Fruit fly (Drosophila melanogaster) whole organism, prepupa: Measurements from ENCODE around the gene Obp99c.
A peak's percentile ranks its signal among the peaks of the same experiment; 100 is the strongest.

Experiments
- Blimp-1 ChIP-seq: fragments of 200-800 bp; sonication (Bioruptor generic); optimal IDR thresholded peaks from 3 replicates; lab custom pipeline; 2017; ENCODE audit warnings: missing biosample characterization, missing genetic modification characterization, mild to moderate bottlenecking, moderate library complexity, missing genetic modification reagents
- CG10631 ChIP-seq: fragments of 200-800 bp; sonication (Bioruptor generic); optimal IDR thresholded peaks from 2 replicates; lab custom pipeline; 2016; ENCODE audit warnings: missing biosample characterization, missing genetic modification characterization
- CG10669 ChIP-seq: fragments of 200-800 bp; sonication (Bioruptor generic); optimal IDR thresholded peaks from 3 replicates; lab custom pipeline; 2018; ENCODE audit warnings: missing biosample characterization, mild to moderate bottlenecking, missing genetic modification characterization, moderate library complexity
- CG11294 ChIP-seq: fragments of 200-800 bp; sonication (Bioruptor generic); IDR thresholded peaks from 2 replicates; pipeline ENCODE4 v1.3.6; 2022; ENCODE audit warnings: missing biosample characterization, missing genetic modification characterization
- CG11762 ChIP-seq: fragments of 200-800 bp; sonication (Bioruptor generic); optimal IDR thresholded peaks from 3 replicates; lab custom pipeline; 2016; ENCODE audit warnings: missing biosample characterization, missing genetic modification characterization; ENCODE audit not compliant: insufficient read depth
- CG15336 ChIP-seq: fragments of 200-800 bp; sonication (Bioruptor generic); IDR thresholded peaks from 2 replicates; pipeline ENCODE4 v1.3.6; 2022; ENCODE audit warnings: missing biosample characterization, missing genetic modification characterization
- CG1621 ChIP-seq: fragments of 200-800 bp; sonication (Bioruptor generic); optimal IDR thresholded peaks from 3 replicates; lab custom pipeline; 2018; ENCODE audit warnings: missing biosample characterization, mild to moderate bottlenecking, missing genetic modification characterization
- CG16779 ChIP-seq: fragments of 200-800 bp; sonication (Bioruptor generic); optimal IDR thresholded peaks from 3 replicates; lab custom pipeline; 2017; ENCODE audit warnings: missing biosample characterization, mild to moderate bottlenecking, missing genetic modification characterization
- CG3032 ChIP-seq: fragments of 200-800 bp; optimal IDR thresholded peaks from 2 replicates; lab custom pipeline; 2019; ENCODE audit warnings: missing biosample characterization, mild to moderate bottlenecking, missing genetic modification characterization, moderate library complexity
- CG31627 ChIP-seq: fragments of 200-800 bp; sonication (Bioruptor generic); optimal IDR thresholded peaks from 3 replicates; lab custom pipeline; 2016; ENCODE audit warnings: missing biosample characterization, missing genetic modification characterization
- CG3919 ChIP-seq: fragments of 200-800 bp; sonication (Bioruptor generic); optimal IDR thresholded peaks from 3 replicates; lab custom pipeline; 2016; ENCODE audit warnings: missing biosample characterization, missing genetic modification characterization
- CG4318 ChIP-seq: fragments of 200-800 bp; sonication (Bioruptor generic); optimal IDR thresholded peaks from 3 replicates; lab custom pipeline; 2017; ENCODE audit warnings: missing biosample characterization, mild to moderate bottlenecking, missing genetic modification characterization
- CG6163 ChIP-seq: fragments of 200-800 bp; sonication (Bioruptor generic); IDR thresholded peaks from 3 replicates; pipeline ENCODE4 v1.3.6; 2022; ENCODE audit warnings: missing biosample characterization, missing genetic modification characterization
- CG6276 ChIP-seq: fragments of 200-800 bp; sonication (Bioruptor generic); optimal IDR thresholded peaks from 2 replicates; lab custom pipeline; 2017; ENCODE audit warnings: missing biosample characterization, mild to moderate bottlenecking, missing genetic modification characterization
- CG6792 ChIP-seq: fragments of 200-800 bp; sonication (Bioruptor generic); optimal IDR thresholded peaks from 3 replicates; lab custom pipeline; 2016; ENCODE audit warnings: missing biosample characterization, missing genetic modification characterization
- CG6808 ChIP-seq: fragments of 200-800 bp; sonication (Bioruptor generic); optimal IDR thresholded peaks from 3 replicates; lab custom pipeline; 2017; ENCODE audit warnings: missing biosample characterization, missing genetic modification characterization, mild to moderate bottlenecking, moderate library complexity, missing genetic modification reagents
- CG6854 ChIP-seq: fragments of 200-800 bp; sonication (Bioruptor generic); optimal IDR thresholded peaks from 2 replicates; lab custom pipeline; 2017; ENCODE audit warnings: missing biosample characterization, mild to moderate bottlenecking, missing genetic modification characterization
- CG7368 ChIP-seq: fragments of 200-800 bp; sonication (Bioruptor generic); optimal IDR thresholded peaks from 3 replicates; lab custom pipeline; 2016; ENCODE audit warnings: missing biosample characterization, missing genetic modification characterization
- CG8119 ChIP-seq: fragments of 200-800 bp; sonication (Bioruptor generic); IDR thresholded peaks from 3 replicates; pipeline ENCODE4 v1.3.6; 2022; ENCODE audit warnings: missing biosample characterization, missing genetic modification characterization
- CG9139 ChIP-seq: fragments of 200-800 bp; sonication (Bioruptor generic); optimal IDR thresholded peaks from 3 replicates; lab custom pipeline; 2017; ENCODE audit warnings: missing biosample characterization, mild to moderate bottlenecking, missing genetic modification characterization
- Eip75B ChIP-seq: fragments of 200-800 bp; sonication (Bioruptor generic); optimal IDR thresholded peaks from 3 replicates; lab custom pipeline; 2016; ENCODE audit warnings: missing biosample characterization, missing genetic modification characterization
- Eip78C ChIP-seq: fragments of 200-800 bp; sonication (Bioruptor generic); peaks from one replicate; lab custom pipeline; 2016; ENCODE audit warnings: missing biosample characterization, missing genetic modification characterization
- Eip93F ChIP-seq: fragments of 200-800 bp; sonication (Bioruptor generic); optimal IDR thresholded peaks from 2 replicates; lab custom pipeline; 2016; ENCODE audit warnings: missing biosample characterization, mild to moderate bottlenecking, missing genetic modification characterization
- Ets96B ChIP-seq: fragments of 200-800 bp; optimal IDR thresholded peaks from 2 replicates; lab custom pipeline; 2019; ENCODE audit warnings: missing biosample characterization, mild to moderate bottlenecking, missing genetic modification characterization, moderate library complexity
- Gug ChIP-seq: fragments of 200-800 bp; sonication (Bioruptor generic); IDR thresholded peaks from 2 replicates; pipeline ENCODE4 v1.3.6; 2022; ENCODE audit warnings: missing biosample characterization, missing genetic modification characterization
- Hr39 ChIP-seq: fragments of 200-800 bp; sonication (Bioruptor generic); optimal IDR thresholded peaks from 2 replicates; lab custom pipeline; 2016; ENCODE audit warnings: missing biosample characterization, missing genetic modification characterization
- Lpt ChIP-seq: fragments of 200-800 bp; sonication (Bioruptor generic); optimal IDR thresholded peaks from 3 replicates; lab custom pipeline; 2016; ENCODE audit warnings: missing biosample characterization, missing genetic modification characterization
- Met ChIP-seq: fragments of 200-800 bp; sonication (Bioruptor generic); optimal IDR thresholded peaks from 3 replicates; lab custom pipeline; 2016; ENCODE audit warnings: missing biosample characterization, missing genetic modification characterization
- Smox ChIP-seq: fragments of 200-800 bp; sonication (Bioruptor generic); optimal IDR thresholded peaks from 3 replicates; lab custom pipeline; 2016; ENCODE audit warnings: missing biosample characterization, missing genetic modification characterization
- Sox102F ChIP-seq: fragments of 200-800 bp; sonication (Bioruptor generic); optimal IDR thresholded peaks from 2 replicates; lab custom pipeline; 2016; ENCODE audit warnings: missing biosample characterization, mild to moderate bottlenecking, missing genetic modification characterization
- Sox14 ChIP-seq: fragments of 200-800 bp; sonication (Bioruptor generic); optimal IDR thresholded peaks from 3 replicates; lab custom pipeline; 2016; ENCODE audit warnings: missing biosample characterization, missing genetic modification characterization
- achi ChIP-seq: fragments of 200-800 bp; sonication (Bioruptor generic); optimal IDR thresholded peaks from 3 replicates; lab custom pipeline; 2016; ENCODE audit warnings: missing biosample characterization, missing genetic modification characterization
- dac ChIP-seq: fragments of 200-800 bp; sonication (Bioruptor generic); optimal IDR thresholded peaks from 2 replicates; lab custom pipeline; 2017; ENCODE audit warnings: missing biosample characterization, mild to moderate bottlenecking, missing genetic modification characterization
- dsx ChIP-seq: fragments of 200-800 bp; optimal IDR thresholded peaks from 3 replicates; lab custom pipeline; 2019; ENCODE audit warnings: missing biosample characterization, mild to moderate bottlenecking, missing genetic modification characterization, moderate library complexity; ENCODE audit not compliant: poor library complexity, severe bottlenecking
- eg ChIP-seq: fragments of 200-800 bp; sonication (Bioruptor generic); IDR thresholded peaks from 3 replicates; pipeline ENCODE4 v1.3.6; 2022; ENCODE audit warnings: missing biosample characterization, missing genetic modification characterization
- fd59A ChIP-seq: fragments of 200-800 bp; sonication (Bioruptor generic); optimal IDR thresholded peaks from 2 replicates; lab custom pipeline; 2017; ENCODE audit warnings: missing biosample characterization, mild to moderate bottlenecking, missing genetic modification characterization, missing genetic modification reagents
- fd85E ChIP-seq: fragments of 200-800 bp; sonication (Bioruptor generic); optimal IDR thresholded peaks from 3 replicates; lab custom pipeline; 2016; ENCODE audit warnings: missing biosample characterization, missing genetic modification characterization
- fkh ChIP-seq: fragments of 200-800 bp; sonication (Bioruptor generic); optimal IDR thresholded peaks from 3 replicates; lab custom pipeline; 2017; ENCODE audit warnings: missing biosample characterization, mild to moderate bottlenecking, missing genetic modification characterization, moderate library complexity
- lz ChIP-seq: fragments of 200-800 bp; sonication (Bioruptor generic); optimal IDR thresholded peaks from 3 replicates; lab custom pipeline; 2016; ENCODE audit warnings: missing biosample characterization, missing genetic modification characterization
- net ChIP-seq: fragments of 200-800 bp; sonication (Bioruptor generic); optimal IDR thresholded peaks from 3 replicates; lab custom pipeline; 2016; ENCODE audit warnings: missing biosample characterization, missing genetic modification characterization
- pdm3 ChIP-seq: fragments of 200-800 bp; sonication (Bioruptor generic); optimal IDR thresholded peaks from 3 replicates; lab custom pipeline; 2016; ENCODE audit warnings: missing biosample characterization, missing genetic modification characterization
- spab ChIP-seq: fragments of 200-800 bp; sonication (Bioruptor generic); optimal IDR thresholded peaks from 2 replicates; lab custom pipeline; 2017; ENCODE audit warnings: missing biosample characterization, mild to moderate bottlenecking, missing genetic modification characterization, missing genetic modification reagents
- ss ChIP-seq, 2 experiments: fragments of 200-800 bp; sonication (Bioruptor generic); optimal IDR thresholded peaks; 2 replicates in 1 of 2; 3 replicates in 1 of 2; lab custom pipeline; 2017 to 2018; ENCODE audit warnings: mild to moderate bottlenecking in 2 of 2, missing biosample characterization in 2 of 2, missing genetic modification characterization in 2 of 2, moderate library complexity in 1 of 2
- topi ChIP-seq: fragments of 200-800 bp; sonication (Bioruptor generic); optimal IDR thresholded peaks from 3 replicates; lab custom pipeline; 2016; ENCODE audit warnings: missing biosample characterization, missing genetic modification characterization

The Obp99c gene

DNA sequence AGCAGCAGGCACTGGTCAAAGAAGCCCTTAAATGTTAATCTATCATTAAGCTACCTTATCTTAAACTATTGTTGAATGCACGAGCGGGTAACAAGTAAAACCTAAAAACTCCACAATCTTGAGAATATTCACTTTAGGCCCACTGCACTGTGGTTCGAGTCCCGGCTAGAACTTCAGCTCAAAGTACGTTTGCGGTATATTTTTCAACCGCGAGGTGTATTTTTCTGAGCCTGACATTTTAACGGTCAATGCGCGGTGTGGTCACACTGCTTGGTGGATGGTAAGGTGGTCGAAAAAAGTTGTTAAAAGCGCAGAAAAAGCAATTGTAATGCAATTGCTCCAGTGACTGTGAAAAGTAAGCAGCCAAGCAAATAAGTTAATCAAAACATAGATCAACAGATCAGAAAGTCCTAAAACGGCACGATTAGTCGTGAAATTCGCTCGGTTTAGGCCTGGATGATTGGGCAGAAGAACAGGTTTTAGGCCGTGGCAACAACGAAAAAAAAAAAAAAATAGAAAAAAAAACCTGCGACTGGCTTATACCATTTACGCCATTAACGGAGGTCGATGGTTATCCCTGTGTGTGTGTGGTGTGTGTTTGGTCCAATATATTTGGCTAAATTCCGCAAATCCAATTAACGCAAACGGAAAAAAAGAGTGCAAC, 36.6 kb upstream of the Obp99c start, which contains the start of gene Kul (continued):
- TF ChIP-seq Ets96B (tag; lab: Kevin White, UChicago) (no peak), fd85E (no peak), ss (GFP tag; optimal IDR thresholded peaks at IDR 0.05; lab: Kevin White, UChicago) (peak; percentile 62 to 76), dsx (no peak), CG16779 (tag; lab: Kevin White, UChicago) (peak; percentile 46), CG6276 (GFP tag; lab: Kevin White, UChicago) (peak; percentile 74), Met (GFP tag; lab: Kevin White, UChicago) (no peak), CG10631 (GFP tag; lab: Kevin White, UChicago) (no peak), CG11294 (no peak), CG11762 (GFP tag; lab: Kevin White, UChicago) (no peak), CG8119 (GFP tag; lab: Robert Waterston, UW) (no peak; the same call in 2 of the 3 replicates), lz (GFP tag; lab: Kevin White, UChicago) (peak; percentile 27), achi (GFP tag; lab: Kevin White, UChicago) (peak; percentile 34), CG15336 (no peak), Blimp-1 (GFP tag; lab: Kevin White, UChicago) (no peak), Hr39 (no peak), CG31627 (GFP tag; lab: Kevin White, UChicago) (peak; percentile 24), Eip78C (GFP tag; lab: Kevin White, UChicago) (no peak), CG4318 (GFP tag; lab: Kevin White, UChicago) (no peak), CG1621 (tag; lab: Kevin White, UChicago) (peak; percentile 69), pdm3 (GFP tag; lab: Kevin White, UChicago) (no peak), net (GFP tag; lab: Kevin White, UChicago) (peak; percentile 55), CG3032 (tag; lab: Kevin White, UChicago) (peak; percentile 55), fd59A (no peak), Eip75B (GFP tag; lab: Kevin White, UChicago) (no peak)

- TF ChIP-seq CG10669 (no peak), Smox (no peak), fkh (GFP tag; lab: Kevin White, UChicago) (peak; percentile 90), spab (GFP tag; lab: Kevin White, UChicago) (no peak)
Measured at dm6 chr3R:29724745-29725144, 35.6 kb upstream of the Obp99c start, which contains the start of the genes Naa40 and CG18731. Gene Naa40 (minus strand): TSS chr3R:29724950. Gene CG18731 (plus strand): TSS chr3R:29725027.

DNA sequence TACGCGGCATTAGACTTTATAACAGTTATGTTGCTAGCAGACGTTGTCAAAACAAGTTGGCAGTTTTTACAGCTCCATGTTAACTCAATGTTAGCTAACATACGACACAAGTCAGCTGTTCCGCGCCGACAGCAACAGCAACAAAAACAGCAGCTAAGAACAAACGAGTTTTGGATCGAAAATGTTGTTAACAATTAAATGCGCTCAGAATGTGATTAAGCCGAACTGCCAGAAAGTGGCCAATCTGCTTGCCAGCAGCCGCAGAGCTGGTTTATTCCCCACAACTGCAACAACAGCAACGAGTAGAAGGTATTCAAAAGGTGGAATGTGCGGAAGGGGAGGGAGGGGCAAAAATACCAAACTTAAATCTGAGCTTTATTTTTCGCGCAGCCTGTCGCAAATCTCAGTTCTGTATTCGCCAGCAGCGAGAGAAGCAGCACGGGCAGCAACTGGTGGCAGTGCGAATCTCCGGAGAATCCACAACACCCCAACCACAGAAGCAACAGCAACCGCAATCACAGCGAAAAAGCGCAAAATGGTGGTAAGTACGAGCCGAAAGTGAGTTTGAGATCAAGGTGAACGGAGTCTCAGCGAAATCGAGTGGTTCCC, 34.0 kb upstream of the Obp99c start, which contains the start of gene Pcd:
Gene Pcd, plus strand, starts transcription at position 116 of the 609 bp plus-strand sequence.
- TF ChIP-seq Smox (no peak), Eip93F (GFP tag; lab: Kevin White, UChicago) (no peak), fkh (GFP tag; lab: Kevin White, UChicago) (no peak), CG31627 (GFP tag; lab: Kevin White, UChicago) (no peak), CG3919 (GFP tag; lab: Kevin White, UChicago) (no peak), achi (GFP tag; lab: Kevin White, UChicago) (no peak), pdm3 (GFP tag; lab: Kevin White, UChicago) (no peak), Eip75B (GFP tag; lab: Kevin White, UChicago) (peak; percentile 2), CG10631 (GFP tag; lab: Kevin White, UChicago) (no peak), Gug (no peak), net (GFP tag; lab: Kevin White, UChicago) (no peak), CG7368 (GFP tag; lab: Kevin White, UChicago) (no peak), CG9139 (GFP tag; lab: Kevin White, UChicago) (no peak), dac (GFP tag; lab: Kevin White, UChicago) (no peak), CG16779 (tag; lab: Kevin White, UChicago) (no peak), CG6854 (GFP tag; lab: Kevin White, UChicago) (peak; percentile 67), CG6276 (GFP tag; lab: Kevin White, UChicago) (no peak), CG1621 (tag; lab: Kevin White, UChicago) (peak; percentile 76), Lpt (GFP tag; lab: Kevin White, UChicago) (no peak), dsx (peak; percentile 47), Sox14 (no peak), CG6163 (GFP tag; lab: Robert Waterston, UW) (no peak), CG6808 (GFP tag; lab: Kevin White, UChicago) (no peak), CG6792 (GFP tag; lab: Kevin White, UChicago) (no peak), CG15336 (0 out of 2 replicates have a peak, but pooled peaks have one; percentile 29), Eip78C (GFP tag; lab: Kevin White, UChicago) (peak; percentile 45), eg (GFP tag; lab: Robert Waterston, UW) (0 out of 3 replicates have a peak, but pooled peaks have one; percentile 15), topi (GFP tag; lab: Kevin White, UChicago) (no peak), ss (GFP tag; optimal IDR thresholded peaks at IDR 0.05; lab: Kevin White, UChicago) (peak in 1 of 2 experiments; percentile 25), Sox102F (GFP tag; lab: Kevin White, UChicago) (no peak)
